Fruit fly (Drosophila melanogaster): ENCODE measurements around the gene Mipp1.
A peak's percentile ranks its signal among the peaks of the same experiment; 100 is the strongest.

The Mipp1 gene

dm6 chr3L:16612972-16613371 lies 39.8 kb upstream of the Mipp1 start (continued):
- no peak for TF ChIP-seq prd (optimal IDR thresholded peaks at IDR 0.05)
- TF ChIP-seq prd (GFP tag; IDR thresholded peaks at IDR 0.05): 0 out of 3 replicates have a peak, but pooled peaks have one; percentile 24
- TF ChIP-seq ci (GFP tag; IDR thresholded peaks at IDR 0.05): peak; percentile 10; the same call in 1 of the 3 replicates
- peak; percentile 72 for TF ChIP-seq CG3995 (GFP tag; optimal IDR thresholded peaks at IDR 0.05)
- TF ChIP-seq pzg (GFP tag; optimal IDR thresholded peaks at IDR 0.05): peak; percentile 25
- TF ChIP-seq CG10431 (GFP tag; optimal IDR thresholded peaks at IDR 0.05): no peak
- TF ChIP-seq NFAT (GFP tag; IDR thresholded peaks at IDR 0.05): peak; percentile 20; the same call in 1 of the 2 replicates
- no peak for TF ChIP-seq z (GFP tag; IDR thresholded peaks at IDR 0.05)
- TF ChIP-seq trh (GFP tag; optimal IDR thresholded peaks at IDR 0.05): no peak
- TF ChIP-seq lilli (GFP tag; optimal IDR thresholded peaks at IDR 0.05): peak; percentile 17
- peak; percentile 88 for TF ChIP-seq CG7928 (GFP tag; optimal IDR thresholded peaks at IDR 0.05)
- no peak for TF ChIP-seq CG9817 (tag; optimal IDR thresholded peaks at IDR 0.05)
- TF ChIP-seq MBD-R2 (GFP tag; IDR thresholded peaks at IDR 0.05): peak; percentile 25; the same call in 1 of the 2 replicates
- TF ChIP-seq stc (GFP tag; IDR thresholded peaks at IDR 0.05): peak; percentile 6; the same call in 1 of the 2 replicates
- peak; percentile 62 for TF ChIP-seq kay (GFP tag; optimal IDR thresholded peaks at IDR 0.05)
- TF ChIP-seq CG12942 (GFP tag; optimal IDR thresholded peaks at IDR 0.05): no peak
- no peak for TF ChIP-seq Chrac-16 (GFP tag; optimal IDR thresholded peaks at IDR 0.05)
- TF ChIP-seq CG1603 (tag; optimal IDR thresholded peaks at IDR 0.05): no peak
- TF ChIP-seq Med (GFP tag): peak; percentile 83
- no peak for TF ChIP-seq fru (optimal IDR thresholded peaks at IDR 0.05)
- TF ChIP-seq CG2712 (tag; optimal IDR thresholded peaks at IDR 0.05): peak; percentile 4
- TF ChIP-seq sob (GFP tag; IDR thresholded peaks at IDR 0.05): peak; percentile 35; the same call in 1 of the 2 replicates
- peak; percentile 25 for TF ChIP-seq cwo (GFP tag; optimal IDR thresholded peaks at IDR 0.05)
- peak; percentile 43 for TF ChIP-seq lab (GFP tag; optimal IDR thresholded peaks at IDR 0.05)
- no peak for TF ChIP-seq CG10274 (GFP tag; optimal IDR thresholded peaks at IDR 0.05)
- TF ChIP-seq CG30020 (tag; optimal IDR thresholded peaks at IDR 0.05): no peak
- peak; percentile 27 for TF ChIP-seq zfh2 (GFP tag; optimal IDR thresholded peaks at IDR 0.05)
- peak; percentile 13 for TF ChIP-seq Ets65A (GFP tag)
- TF ChIP-seq dpn (GFP tag; optimal IDR thresholded peaks at IDR 0.05): no peak
- TF ChIP-seq sd (tag; optimal IDR thresholded peaks at IDR 0.05): peak; percentile 94
- TF ChIP-seq Meics (GFP tag; optimal IDR thresholded peaks at IDR 0.05): peak; percentile 11
- peak; percentile 47; the same call in 1 of the 2 replicates for TF ChIP-seq Rfx (GFP tag; IDR thresholded peaks at IDR 0.05)
- TF ChIP-seq cg (GFP tag; optimal IDR thresholded peaks at IDR 0.05): peak; percentile 61
- TF ChIP-seq al (GFP tag; IDR thresholded peaks at IDR 0.05): 0 out of 2 replicates have a peak, but pooled peaks have one; percentile 31
- peak; percentile 65 for TF ChIP-seq rib (GFP tag; IDR thresholded peaks at IDR 0.05)
- 0 out of 3 replicates have a peak, but pooled peaks have one; percentile 21 for TF ChIP-seq HLH4C (GFP tag; IDR thresholded peaks at IDR 0.05; ENCODE audit: partially characterized antibody)
- TF ChIP-seq mld (GFP tag; IDR thresholded peaks at IDR 0.05; ENCODE audit: partially characterized antibody): 0 out of 3 replicates have a peak, but pooled peaks have one; percentile 13
- peak; percentile 27 for TF ChIP-seq CG34376 (GFP tag; optimal IDR thresholded peaks at IDR 0.05)
- peak; percentile 18 for TF ChIP-seq mam (GFP tag; optimal IDR thresholded peaks at IDR 0.05)
- peak; percentile 45 for TF ChIP-seq exex (tag; optimal IDR thresholded peaks at IDR 0.05)
- TF ChIP-seq Eip74EF (GFP tag; optimal IDR thresholded peaks at IDR 0.05): no peak
- no peak for TF ChIP-seq Sox100B (GFP tag; optimal IDR thresholded peaks at IDR 0.05)
- TF ChIP-seq Dbx (GFP tag; IDR thresholded peaks at IDR 0.05): peak; percentile 51; the same call in 1 of the 3 replicates
- TF ChIP-seq CG10543 (GFP tag; optimal IDR thresholded peaks at IDR 0.05): peak; percentile 51
- TF ChIP-seq slbo (GFP tag; IDR thresholded peaks at IDR 0.05): peak; percentile 49
- peak; percentile 6 for TF ChIP-seq CG13775 (GFP tag; optimal IDR thresholded peaks at IDR 0.05)
- peak; percentile 57; the same call in 1 of the 2 replicates for TF ChIP-seq CG9932 (GFP tag; IDR thresholded peaks at IDR 0.05)
- peak; percentile 5 for TF ChIP-seq Hmr (GFP tag; optimal IDR thresholded peaks at IDR 0.05)
